Worm (Caenorhabditis elegans) whole organism, young adult: ENCODE results near the gene scl-3.

Experiments used
- B0336.3 ChIP-seq: fragments of 200-800 bp; sonication (Bioruptor generic); IDR thresholded peaks from 2 replicates; pipeline ENCODE4 v1.3.6; 2022; ENCODE audit warnings: missing genetic modification characterization, missing compliant biosample characterization
- F37B4.10 ChIP-seq: fragments of 200-800 bp; sonication (Bioruptor generic); IDR thresholded peaks from 2 replicates; pipeline ENCODE4 v1.3.6; 2022; ENCODE audit warnings: missing genetic modification characterization, missing compliant biosample characterization
- F57A8.1 ChIP-seq: fragments of 200-800 bp; sonication (Bioruptor generic); optimal IDR thresholded peaks from 2 replicates; lab custom pipeline; 2018; ENCODE audit warnings: mild to moderate bottlenecking, missing genetic modification characterization, moderate library complexity, missing compliant biosample characterization
- T07F8.4 ChIP-seq: sonication (generic microtip); optimal IDR thresholded peaks from 2 replicates; lab custom pipeline; 2016; ENCODE audit warnings: mild to moderate bottlenecking, missing genetic modification characterization, moderate library complexity, missing compliant biosample characterization
- athp-1 ChIP-seq: sonication (generic microtip); optimal IDR thresholded peaks from 2 replicates; lab custom pipeline; 2017; ENCODE audit warnings: mild to moderate bottlenecking, missing genetic modification characterization, missing compliant biosample characterization
- bed-2 ChIP-seq: fragments of 200-800 bp; sonication (Bioruptor generic); IDR thresholded peaks from 2 replicates; pipeline ENCODE4 v1.3.6; 2022; ENCODE audit warnings: missing genetic modification reagents, missing genetic modification characterization, missing compliant biosample characterization
- ceh-40 ChIP-seq: fragments of 200-800 bp; sonication (Bioruptor generic); IDR thresholded peaks from 2 replicates; pipeline ENCODE4 v1.3.6; 2022; ENCODE audit warnings: missing genetic modification characterization, missing compliant biosample characterization
- ceh-79 ChIP-seq: sonication (generic microtip); optimal IDR thresholded peaks from 2 replicates; lab custom pipeline; 2017; ENCODE audit warnings: mild to moderate bottlenecking, missing genetic modification characterization, missing compliant biosample characterization
- die-1 ChIP-seq: sonication (generic microtip); optimal IDR thresholded peaks from 2 replicates; lab custom pipeline; 2016; ENCODE audit warnings: missing genotype, mild to moderate bottlenecking, missing genetic modification characterization, missing compliant biosample characterization
- efl-1 ChIP-seq: fragments of 150-350 bp; optimal IDR thresholded peaks from 2 replicates; lab custom pipeline; 2014; ENCODE audit warnings: missing biosample characterization, missing genetic modification reagents, missing genetic modification characterization
- hmg-20 ChIP-seq: fragments of 200-800 bp; sonication (Bioruptor generic); IDR thresholded peaks from 2 replicates; pipeline ENCODE4 v1.3.6; 2022; ENCODE audit warnings: missing genetic modification reagents, missing genetic modification characterization, missing compliant biosample characterization
- lin-40 ChIP-seq: sonication (generic microtip); optimal IDR thresholded peaks from 2 replicates; lab custom pipeline; 2016; ENCODE audit warnings: missing genetic modification characterization, mild to moderate bottlenecking, missing compliant biosample characterization, missing genotype, missing genetic modification reagents
- lsy-27 ChIP-seq: sonication (generic microtip); optimal IDR thresholded peaks from 2 replicates; lab custom pipeline; 2017; ENCODE audit warnings: missing genetic modification characterization, mild to moderate bottlenecking, missing compliant biosample characterization, antibody characterized with exemption, missing genotype, borderline replicate concordance; ENCODE audit not compliant: insufficient read depth
- madf-6 ChIP-seq: fragments of 200-800 bp; sonication (Bioruptor generic); IDR thresholded peaks from 2 replicates; pipeline ENCODE4 v1.3.6; 2022; ENCODE audit warnings: missing genetic modification reagents, missing genetic modification characterization, missing compliant biosample characterization
- mxl-1 ChIP-seq: sonication (generic microtip); optimal IDR thresholded peaks from 2 replicates; lab custom pipeline; 2016; ENCODE audit warnings: missing genetic modification characterization, missing compliant biosample characterization
- nfya-2 ChIP-seq: fragments of 200-800 bp; sonication (Bioruptor generic); IDR thresholded peaks from 2 replicates; pipeline ENCODE4 v1.3.6; 2022; ENCODE audit warnings: missing genetic modification reagents, missing genetic modification characterization, missing compliant biosample characterization
- rcor-1 ChIP-seq: fragments of 200-800 bp; sonication (Bioruptor generic); IDR thresholded peaks from 2 replicates; pipeline ENCODE4 v1.3.6; 2022; ENCODE audit warnings: missing genetic modification reagents, missing genetic modification characterization, missing compliant biosample characterization
- rec-8 ChIP-seq, 2 experiments: sonication (generic microtip); optimal IDR thresholded peaks; 2 replicates each; lab custom pipeline; 2016; ENCODE audit warnings: mild to moderate bottlenecking in 2 of 2, missing genetic modification characterization in 2 of 2, missing genetic modification reagents in 2 of 2, missing genotype in 2 of 2, missing biosample characterization in 1 of 2, missing compliant biosample characterization in 1 of 2, moderate library complexity in 1 of 2
- rpc-1 ChIP-seq, 2 experiments: fragments of 150-350 bp in 1 of 2; sonication (generic microtip) in 1 of 2; optimal IDR thresholded peaks; 2 replicates each; lab custom pipeline; 2014 to 2018; ENCODE audit warnings: missing biosample characterization in 1 of 2, missing genetic modification characterization in 1 of 2, missing genetic modification reagents in 1 of 2, missing genotype in 1 of 2
- snpc-1.1 ChIP-seq: sonication (generic microtip); optimal IDR thresholded peaks from 2 replicates; lab custom pipeline; 2017; ENCODE audit warnings: missing genetic modification characterization, mild to moderate bottlenecking, missing compliant biosample characterization, antibody characterized with exemption, moderate library complexity, missing genotype, missing genetic modification reagents; ENCODE audit not compliant: insufficient read depth
- tlf-1 ChIP-seq: fragments of 200-800 bp; sonication (Bioruptor generic); optimal IDR thresholded peaks from 2 replicates; lab custom pipeline; 2018; ENCODE audit warnings: mild to moderate bottlenecking, missing genetic modification characterization, missing compliant biosample characterization
- xnd-1 ChIP-seq: sonication (generic microtip); optimal IDR thresholded peaks from 2 replicates; lab custom pipeline; 2016; ENCODE audit warnings: missing genotype, missing genetic modification reagents, missing genetic modification characterization, missing compliant biosample characterization
- zfh-2 ChIP-seq: fragments of 200-800 bp; sonication (Bioruptor generic); conservative IDR thresholded peaks from 2 replicates; pipeline ENCODE4 v1.3.6; 2022; ENCODE audit warnings: missing genetic modification reagents, missing genetic modification characterization, missing compliant biosample characterization
- zim-3 ChIP-seq: sonication (generic microtip); optimal IDR thresholded peaks from 2 replicates; lab custom pipeline; 2017; ENCODE audit warnings: mild to moderate bottlenecking, missing genetic modification characterization, moderate library complexity, missing compliant biosample characterization
- ztf-18 ChIP-seq: sonication (generic microtip); optimal IDR thresholded peaks from 2 replicates; lab custom pipeline; 2016; ENCODE audit warnings: missing genotype, mild to moderate bottlenecking, missing genetic modification characterization, missing compliant biosample characterization
- ztf-25 ChIP-seq: fragments of 200-800 bp; sonication (Bioruptor generic); IDR thresholded peaks from 2 replicates; pipeline ENCODE4 v1.3.6; 2022; ENCODE audit warnings: missing genetic modification reagents, missing genetic modification characterization, missing compliant biosample characterization

The scl-3 gene

DNA sequence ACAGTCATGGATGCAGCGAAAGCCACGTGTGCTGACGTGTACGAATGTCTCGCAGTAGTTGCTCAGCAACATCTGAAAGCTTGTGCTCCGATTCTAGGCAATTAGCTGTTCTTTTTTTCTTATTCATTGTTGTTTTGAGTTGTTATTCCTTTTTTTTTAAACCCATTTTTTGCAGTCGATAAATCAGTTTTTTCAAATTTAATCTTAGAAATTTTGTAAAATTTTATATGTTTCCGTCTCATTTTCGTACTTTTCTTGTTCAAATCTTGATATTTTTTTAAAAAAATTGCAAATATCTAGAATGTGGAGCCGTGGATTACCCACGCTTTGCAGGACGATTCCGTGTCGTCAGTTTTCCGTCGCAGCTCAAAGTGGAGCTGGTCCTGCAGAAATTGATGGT is 41.0 kb downstream of the scl-3 start, which contains the start of gene fask-1 (continued):
- no peak for TF ChIP-seq F57A8.1 (GFP tag; lab: Kevin White, UChicago)
- TF ChIP-seq hmg-20 (GFP tag; lab: Robert Waterston, UW) = no peak

DNA sequence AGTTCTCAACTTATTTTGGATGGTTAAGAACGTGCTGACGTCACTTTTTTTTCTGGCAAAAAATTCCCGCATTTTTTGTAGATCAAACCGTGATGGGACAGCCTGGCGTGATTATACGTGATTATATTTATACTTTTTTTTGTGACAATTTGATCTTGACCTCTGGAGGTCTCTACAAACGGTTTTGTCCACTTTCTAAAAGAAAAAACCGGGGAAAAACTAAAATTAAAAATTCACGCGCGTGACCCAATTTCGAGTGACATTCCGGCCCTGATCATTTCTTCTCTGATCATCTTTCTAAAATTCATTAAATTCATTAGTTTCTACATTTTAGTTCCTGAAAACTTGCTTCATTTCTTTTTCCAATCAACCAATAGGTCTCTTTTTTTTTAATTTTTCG is 45.5 kb downstream of the scl-3 start, which contains the start of gene rde-11:
rde-11 (plus strand) TSS at position 301 of the 400 bp plus-strand sequence.
- TF ChIP-seq B0336.3 (GFP tag; lab: Robert Waterston, UW) (no peak), xnd-1 (tag; lab: Kevin White, UChicago) (peak; percentile 49), zfh-2 (GFP tag; lab: Robert Waterston, UW) (no peak), F37B4.10 (no peak), snpc-1.1 (tag; lab: Kevin White, UChicago) (no peak), madf-6 (GFP tag; lab: Robert Waterston, UW) (peak; percentile 63), efl-1 (peak; percentile 44), nfya-2 (GFP tag; lab: Robert Waterston, UW) (no peak)

ce11 chrIV:13107359-13107758 is 48.0 kb downstream of the scl-3 start, which contains the start of gene B0564.2:
Gene B0564.2 (plus strand): TSS chrIV:13107659.
- TF ChIP-seq ceh-79 (tag; lab: Kevin White, UChicago) = no peak
- no peak for TF ChIP-seq bed-2 (GFP tag; lab: Robert Waterston, UW)
- no peak for TF ChIP-seq zim-3 (tag; lab: Kevin White, UChicago)
- TF ChIP-seq hmg-20 (GFP tag; lab: Robert Waterston, UW) = no peak
- no peak for TF ChIP-seq athp-1
- no peak for TF ChIP-seq rec-8 (tag; optimal IDR thresholded peaks at IDR 0.05; lab: Kevin White, UChicago)
- TF ChIP-seq die-1 = no peak
- no peak for TF ChIP-seq rpc-1 (optimal IDR thresholded peaks at IDR 0.05; lab: Kevin White, UChicago)
- no peak for TF ChIP-seq rpc-1 (tag; optimal IDR thresholded peaks at IDR 0.05; lab: Kevin White, UChicago)
- no peak for TF ChIP-seq lsy-27 (tag; lab: Kevin White, UChicago)
- no peak for TF ChIP-seq T07F8.4 (tag; lab: Kevin White, UChicago)
- TF ChIP-seq tlf-1 (GFP tag; lab: Kevin White, UChicago) = no peak

DNA sequence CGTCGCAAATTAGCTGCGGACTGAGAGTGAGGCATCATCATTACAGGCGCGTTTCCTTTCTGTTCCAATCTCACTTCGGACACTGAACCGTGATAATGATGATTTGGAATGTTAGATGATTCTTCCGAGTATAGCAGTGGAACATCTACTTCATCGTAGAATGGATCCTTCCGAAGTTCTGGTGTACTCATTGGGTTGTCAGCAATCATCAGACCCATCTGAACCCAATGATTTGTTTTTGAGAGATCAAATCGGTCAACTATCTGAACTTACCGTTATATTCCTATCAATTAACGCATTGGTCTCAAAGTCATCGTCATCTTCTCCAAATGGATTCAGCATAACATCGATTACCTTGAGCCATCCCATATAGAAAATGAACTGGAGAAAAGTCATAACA is 49.0 kb downstream of the scl-3 start:
- TF ChIP-seq madf-6 (GFP tag; lab: Robert Waterston, UW) = no peak

ce11 chrIV:13109751-13110150 is 50.4 kb downstream of the scl-3 start, which contains the start of gene best-1:
Gene best-1 (minus strand): TSS chrIV:13109779.
- TF ChIP-seq ztf-25 (GFP tag; lab: Robert Waterston, UW) = no peak
- no peak for TF ChIP-seq ztf-18
- TF ChIP-seq ceh-40 (GFP tag; lab: Robert Waterston, UW) = no peak
- peak; percentile 24 for TF ChIP-seq lin-40 (tag; lab: Kevin White, UChicago)
- TF ChIP-seq mxl-1 (tag; lab: Kevin White, UChicago) = no peak
- TF ChIP-seq rcor-1 (GFP tag; lab: Robert Waterston, UW) = no peak
- TF ChIP-seq, all 124 proteins: peak for 1
